Worm (Caenorhabditis elegans) whole organism, L4 larva: ENCODE measurements around the gene ubc-18.

ENCODE experiments used
- F37D6.2 ChIP-seq: sonication (generic microtip); optimal IDR thresholded peaks from 2 replicates; lab custom pipeline; 2016; ENCODE audit warnings: mild to moderate bottlenecking, missing genetic modification characterization, missing compliant biosample characterization
- ZK337.2 ChIP-seq: fragments of 200-800 bp; sonication (Bioruptor generic); IDR thresholded peaks from 2 replicates; pipeline ENCODE4 v1.3.6; 2022; ENCODE audit warnings: missing genetic modification reagents, missing genetic modification characterization, missing compliant biosample characterization
- aha-1 ChIP-seq: fragments of 150-350 bp; peaks from one replicate; lab custom pipeline; 2014; ENCODE audit warnings: missing biosample characterization, missing genetic modification characterization
- ceh-44 ChIP-seq: fragments of 200-800 bp; sonication (Bioruptor generic); IDR thresholded peaks from 2 replicates; pipeline ENCODE4 v1.3.6; 2022; ENCODE audit warnings: missing genetic modification reagents, missing genetic modification characterization, missing compliant biosample characterization
- cey-2 ChIP-seq: sonication (generic microtip); optimal IDR thresholded peaks from 3 replicates; lab custom pipeline; 2017; ENCODE audit warnings: missing genetic modification characterization, mild to moderate bottlenecking, missing compliant biosample characterization, antibody characterized with exemption, borderline replicate concordance; ENCODE audit not compliant: insufficient read depth
- dpl-1 ChIP-seq: fragments of 150-350 bp; optimal IDR thresholded peaks from 2 replicates; lab custom pipeline; 2014; ENCODE audit warnings: missing biosample characterization, missing genetic modification reagents, missing genetic modification characterization
- egl-43 ChIP-seq: fragments of 200-800 bp; sonication (Bioruptor generic); IDR thresholded peaks from 2 replicates; pipeline ENCODE4 v1.3.6; 2022; ENCODE audit warnings: missing genetic modification reagents, missing genetic modification characterization, missing compliant biosample characterization
- gei-8 ChIP-seq: fragments of 200-800 bp; sonication (Bioruptor generic); optimal IDR thresholded peaks from 2 replicates; lab custom pipeline; 2018; ENCODE audit warnings: mild to moderate bottlenecking, missing genetic modification characterization, missing compliant biosample characterization
- jun-1 ChIP-seq: fragments of 150-350 bp; optimal IDR thresholded peaks from 2 replicates; lab custom pipeline; 2014; ENCODE audit warnings: missing biosample characterization, missing genetic modification reagents, missing genetic modification characterization
- lim-7 ChIP-seq: fragments of 200-800 bp; sonication (Bioruptor generic); IDR thresholded peaks from 2 replicates; pipeline ENCODE4 v1.3.6; 2022; ENCODE audit warnings: missing genetic modification characterization, missing compliant biosample characterization
- set-16 ChIP-seq: fragments of 200-800 bp; sonication (Bioruptor generic); IDR thresholded peaks from 2 replicates; pipeline ENCODE4 v1.3.6; 2022; ENCODE audit warnings: missing genetic modification reagents, missing genetic modification characterization, missing compliant biosample characterization
- skn-1 ChIP-seq: fragments of 150-350 bp; optimal IDR thresholded peaks from 2 replicates; lab custom pipeline; 2014; ENCODE audit warnings: missing biosample characterization, missing genetic modification characterization
- tag-97 ChIP-seq: fragments of 200-800 bp; sonication (Bioruptor generic); IDR thresholded peaks from 2 replicates; pipeline ENCODE4 v1.3.6; 2022; ENCODE audit warnings: missing genetic modification characterization, missing compliant biosample characterization

Gene ubc-18

ce11 chrIII:7020500-7020899 lies 47.9 kb downstream of the ubc-18 start, which contains the start of gene col-8:
Gene col-8 (minus strand): TSS chrIII:7020600.
- TF ChIP-seq gei-8 (GFP tag; lab: Kevin White, UChicago) (no peak), ZK337.2 (no peak), cey-2 (tag; lab: Kevin White, UChicago) (no peak), skn-1 (tag; lab: Kevin White, UChicago) (no peak), ceh-44 (GFP tag; lab: Robert Waterston, UW) (no peak), lim-7 (GFP tag; lab: Robert Waterston, UW) (no peak), tag-97 (GFP tag; lab: Robert Waterston, UW) (no peak), F37D6.2 (tag; lab: Kevin White, UChicago) (no peak)

- peak; percentile 73 for TF ChIP-seq aha-1 (tag; lab: Kevin White, UChicago)
- TF ChIP-seq dpl-1 (GFP tag; lab: Kevin White, UChicago) = no peak
- TF ChIP-seq egl-43 (GFP tag; lab: Robert Waterston, UW) = peak; percentile 11; the same call in 1 of the 2 replicates
- TF ChIP-seq jun-1 = no peak
- TF ChIP-seq set-16 = peak; percentile 96
These were observed 48.6 kb downstream of the ubc-18 start for ce11 chrIII:7019724-7020123.
